Worm (Caenorhabditis elegans) whole organism, early embryonic: ENCODE data around the gene C14A4.8.

ENCODE experiments used
- B0310.2 ChIP-seq: sonication (generic microtip); optimal IDR thresholded peaks from 2 replicates; lab custom pipeline; 2016; ENCODE audit warnings: mild to moderate bottlenecking, missing genetic modification characterization, missing compliant biosample characterization
- aly-1 ChIP-seq: sonication (generic microtip); optimal IDR thresholded peaks from 2 replicates; lab custom pipeline; 2016; ENCODE audit warnings: missing genetic modification characterization, missing compliant biosample characterization
- ama-1 ChIP-seq: fragments of 150-350 bp; optimal IDR thresholded peaks from 2 replicates; lab custom pipeline; 2014
- ceh-13 ChIP-seq: fragments of 200-800 bp; sonication (Bioruptor generic); optimal IDR thresholded peaks from 2 replicates; lab custom pipeline; 2018; ENCODE audit warnings: mild to moderate bottlenecking, missing genetic modification characterization, missing compliant biosample characterization
- ceh-36 ChIP-seq: sonication (generic microtip); optimal IDR thresholded peaks from 2 replicates; lab custom pipeline; 2016; ENCODE audit warnings: missing genetic modification characterization, inconsistent platforms, missing compliant biosample characterization
- ets-7 ChIP-seq: sonication (generic microtip); optimal IDR thresholded peaks from 2 replicates; lab custom pipeline; 2016; ENCODE audit warnings: missing genotype, missing genetic modification characterization, missing compliant biosample characterization
- flt-1 ChIP-seq: fragments of 200-800 bp; sonication (Bioruptor generic); IDR thresholded peaks from 2 replicates; pipeline ENCODE4 v1.3.6; 2022; ENCODE audit warnings: missing genetic modification characterization, missing compliant biosample characterization
- pes-1 ChIP-seq: fragments of 200-800 bp; sonication (Bioruptor generic); IDR thresholded peaks from 2 replicates; pipeline ENCODE4 v1.3.6; 2022; ENCODE audit warnings: missing genetic modification reagents, missing genetic modification characterization, missing compliant biosample characterization
- scrt-1 ChIP-seq: fragments of 200-800 bp; sonication (Bioruptor generic); IDR thresholded peaks from 2 replicates; pipeline ENCODE4 v1.3.6; 2022; ENCODE audit warnings: missing genetic modification characterization, missing compliant biosample characterization
- tbx-11 ChIP-seq: fragments of 200-800 bp; sonication (Bioruptor generic); IDR thresholded peaks from 2 replicates; pipeline ENCODE4 v1.3.6; 2022; ENCODE audit warnings: missing genetic modification characterization, missing compliant biosample characterization
- tra-4 ChIP-seq: sonication (generic microtip); optimal IDR thresholded peaks from 2 replicates; lab custom pipeline; 2017; ENCODE audit warnings: missing genetic modification characterization, missing compliant biosample characterization

DNA sequence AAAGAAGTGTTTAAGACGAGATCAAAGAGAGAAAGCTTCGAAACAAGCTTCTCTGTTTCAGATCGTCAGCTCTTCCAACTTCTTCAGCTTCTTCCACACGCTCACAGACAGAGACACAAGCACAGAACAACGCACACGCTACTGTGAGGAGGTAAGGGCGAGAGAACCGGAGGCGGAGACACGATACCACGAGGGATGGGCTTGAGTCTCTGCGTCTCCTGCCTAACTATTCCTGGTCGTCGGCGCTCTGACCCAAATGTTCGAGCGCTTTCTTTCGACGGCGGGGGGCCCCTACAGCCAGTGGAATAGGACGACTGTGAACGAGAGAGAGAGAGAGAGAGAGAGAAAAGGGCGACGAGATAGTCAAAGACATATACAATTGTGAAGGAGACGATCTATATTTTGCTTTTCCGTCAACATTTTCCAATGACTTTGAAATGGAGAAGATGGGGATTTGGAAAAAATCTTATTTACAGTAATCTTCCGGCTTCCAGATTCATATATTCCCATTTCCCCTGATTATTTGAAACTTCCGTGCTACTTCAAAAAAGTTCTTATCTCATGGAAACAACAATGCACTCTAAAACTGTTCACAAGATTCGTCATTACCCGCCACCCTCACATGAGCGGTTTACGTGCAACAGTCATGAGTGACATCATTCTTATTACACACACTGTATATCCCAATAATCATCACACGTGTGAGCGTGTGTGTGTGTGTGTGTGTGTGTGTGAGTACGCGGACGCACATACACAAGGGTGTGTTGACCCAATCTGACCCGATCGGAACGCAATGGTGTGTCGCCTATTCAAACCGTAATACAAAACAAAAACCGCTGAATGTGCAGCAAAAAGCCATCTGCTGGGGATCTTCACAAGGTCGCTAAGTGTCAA is 48.9 kb downstream of the C14A4.8 start:
- TF ChIP-seq ama-1 (lab: Kevin White, UChicago) (peak; percentile 28), tbx-11 (GFP tag; lab: Robert Waterston, UW) (no peak), tra-4 (tag; lab: Kevin White, UChicago) (no peak), scrt-1 (GFP tag; lab: Robert Waterston, UW) (peak; percentile 59; the same call in 1 of the 2 replicates), ceh-13 (GFP tag; lab: Kevin White, UChicago) (no peak), ets-7 (no peak), pes-1 (GFP tag; lab: Robert Waterston, UW) (no peak), aly-1 (tag; lab: Kevin White, UChicago) (no peak), B0310.2 (tag; lab: Kevin White, UChicago) (no peak), ceh-36 (tag; lab: Kevin White, UChicago) (no peak), flt-1 (peak; percentile 54)
